Fruit fly (Drosophila melanogaster) S2 (cell line): Measurements from ENCODE around the gene Mis12.

Source experiments
- CG8478 ChIP-seq: fragments of >200 bp; optimal IDR thresholded peaks from 2 replicates; lab custom pipeline; 2018
- CTCF ChIP-seq, 2 experiments: fragments of >200 bp; optimal IDR thresholded peaks; 2 replicates each; lab custom pipeline; 2018

Mis12 gene

dm6 chr3L:6968961-6969814 is at the start of gene Mis12, which contains the start of gene CG9953:
Mis12 (minus strand) TSS chr3L:6969048.
CG9953 (plus strand) TSS chr3L:6969658.
- TF ChIP-seq CTCF (optimal IDR thresholded peaks at IDR 0.05; lab: Kevin White, UChicago) (no peak), CG8478 (lab: Kevin White, UChicago) (no peak)

DNA sequence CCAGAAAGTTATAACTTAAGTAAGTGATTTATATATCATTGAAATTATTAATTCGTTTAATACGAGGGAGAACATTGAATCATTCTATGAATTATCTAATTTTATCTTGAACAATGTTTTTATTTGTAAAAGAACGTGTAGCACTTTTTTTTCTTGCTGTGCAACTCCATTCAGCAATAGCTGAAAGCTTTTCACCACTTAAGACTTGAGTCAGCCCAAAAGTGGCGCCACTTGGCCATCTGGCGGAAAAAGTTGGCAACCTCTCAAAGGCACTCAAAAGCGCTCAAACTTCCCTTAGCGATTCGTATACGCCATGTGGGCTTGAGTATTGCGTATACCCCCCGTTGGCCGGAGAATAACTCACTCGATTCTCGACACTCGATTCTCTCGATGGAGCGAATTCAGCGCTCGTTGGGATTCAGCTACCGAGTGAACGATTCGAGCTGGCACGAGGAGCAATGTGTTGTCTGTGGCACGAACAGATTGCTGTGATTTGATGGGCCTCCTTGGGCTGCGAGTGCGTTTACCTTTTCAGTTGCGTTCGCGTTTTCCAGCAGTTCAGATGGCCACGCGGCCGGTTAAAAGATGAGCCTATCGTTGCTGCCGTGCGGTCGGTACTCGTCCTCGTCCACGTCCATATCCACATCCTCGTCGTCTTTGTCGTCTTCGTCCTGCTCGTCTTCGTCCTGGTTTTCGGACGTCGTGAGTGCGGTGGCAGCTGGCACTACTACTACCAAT is 44.9 kb upstream of the Mis12 start:
- TF ChIP-seq CTCF (optimal IDR thresholded peaks at IDR 0.05; lab: Kevin White, UChicago) (peak; percentile 30 to 48), CG8478 (lab: Kevin White, UChicago) (no peak)

- TF ChIP-seq CTCF (optimal IDR thresholded peaks at IDR 0.05; lab: Kevin White, UChicago) = no peak
- no peak for TF ChIP-seq CG8478 (lab: Kevin White, UChicago)
Observed at dm6 chr3L:7012271-7012670, 43.4 kb upstream of the Mis12 start.

dm6 chr3L:7009886-7010285 is 41.0 kb upstream of the Mis12 start:
- TF ChIP-seq CTCF (optimal IDR thresholded peaks at IDR 0.05; lab: Kevin White, UChicago) (no peak), CG8478 (lab: Kevin White, UChicago) (no peak)

- no peak for TF ChIP-seq CG8478 (lab: Kevin White, UChicago)
- TF ChIP-seq CTCF (optimal IDR thresholded peaks at IDR 0.05; lab: Kevin White, UChicago) = no peak
Observed at dm6 chr3L:7009411-7009810, 40.6 kb upstream of the Mis12 start.

dm6 chr3L:7008351-7008750 is 39.5 kb upstream of the Mis12 start:
- TF ChIP-seq CG8478 (lab: Kevin White, UChicago) = no peak

DNA sequence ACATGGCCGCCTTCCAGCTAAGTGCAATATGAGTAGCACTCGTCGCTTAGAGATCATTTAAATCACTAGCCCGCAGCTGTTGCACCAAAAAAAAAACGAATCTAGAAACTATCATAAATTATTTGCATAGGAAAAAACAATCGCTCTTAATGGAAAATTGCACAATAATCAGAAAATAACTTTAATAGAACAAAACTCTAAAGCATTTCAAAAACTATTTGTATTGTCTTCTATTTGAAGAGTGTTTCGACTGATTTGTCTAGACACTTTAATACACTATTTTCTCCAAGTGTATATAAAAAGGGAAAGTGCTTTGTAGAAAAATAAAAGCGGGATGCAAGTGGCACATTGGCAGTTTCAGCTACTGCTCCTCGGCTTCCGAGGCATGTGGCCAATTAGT is 37.6 kb upstream of the Mis12 start:
- TF ChIP-seq CG8478 (lab: Kevin White, UChicago) (no peak), CTCF (optimal IDR thresholded peaks at IDR 0.05; lab: Kevin White, UChicago) (no peak)

dm6 chr3L:7003132-7003531 is 34.3 kb upstream of the Mis12 start:
- TF ChIP-seq CG8478 (lab: Kevin White, UChicago) (no peak), CTCF (optimal IDR thresholded peaks at IDR 0.05; lab: Kevin White, UChicago) (no peak)

DNA sequence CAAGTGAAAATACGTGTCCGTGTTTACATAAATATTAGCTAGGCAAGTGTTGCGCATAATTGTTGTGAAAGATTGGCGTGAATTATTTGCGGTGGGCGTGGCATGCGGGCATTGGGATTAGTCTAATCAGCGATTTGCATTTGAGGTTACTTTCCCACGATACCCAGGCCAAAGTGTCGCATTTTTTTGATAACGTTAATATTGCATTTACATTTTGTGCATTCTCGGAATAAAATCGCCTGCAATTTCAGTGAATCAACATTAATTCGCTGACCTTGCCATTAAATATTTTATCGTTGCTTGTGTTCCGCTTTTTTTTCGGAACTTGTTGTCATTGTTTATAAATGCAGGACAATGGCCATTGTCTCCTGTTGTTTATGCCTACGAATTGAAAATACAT is 33.5 kb upstream of the Mis12 start:
- TF ChIP-seq CTCF (optimal IDR thresholded peaks at IDR 0.05; lab: Kevin White, UChicago) (no peak), CG8478 (lab: Kevin White, UChicago) (no peak)

- TF ChIP-seq CTCF (optimal IDR thresholded peaks at IDR 0.05; lab: Kevin White, UChicago) = no peak
- TF ChIP-seq CG8478 (lab: Kevin White, UChicago) = no peak
Observed at dm6 chr3L:7001855-7002254, 33.0 kb upstream of the Mis12 start.

- no peak for TF ChIP-seq CTCF (optimal IDR thresholded peaks at IDR 0.05; lab: Kevin White, UChicago)
- no peak for TF ChIP-seq CG8478 (lab: Kevin White, UChicago)
Observed at dm6 chr3L:6999993-7000392, 31.1 kb upstream of the Mis12 start.

DNA sequence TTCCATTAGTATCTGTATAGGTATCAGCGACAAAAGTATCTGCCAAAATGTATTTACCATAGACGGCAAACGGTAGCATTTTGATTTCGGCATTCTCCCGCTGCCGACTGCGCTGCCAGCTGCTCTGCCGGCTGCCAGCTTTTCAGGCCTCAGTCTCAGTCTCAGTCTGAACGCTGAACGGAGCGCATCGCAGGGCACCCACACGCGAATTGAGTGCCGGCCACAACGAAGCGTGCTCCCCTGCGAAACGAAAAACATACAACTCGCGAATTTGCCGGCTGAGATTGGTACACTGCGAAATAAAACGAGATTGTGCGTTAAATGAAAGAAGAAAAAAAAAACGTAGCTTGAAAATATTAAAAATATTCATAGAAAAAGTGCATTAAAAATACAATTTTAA is 29.8 kb upstream of the Mis12 start, which contains the start of gene Mp:
Mp (plus strand) TSS at position 152 of the 400 bp plus-strand sequence.
- no peak for TF ChIP-seq CTCF (optimal IDR thresholded peaks at IDR 0.05; lab: Kevin White, UChicago)
- no peak for TF ChIP-seq CG8478 (lab: Kevin White, UChicago)

- TF ChIP-seq CG8478 (lab: Kevin White, UChicago) (no peak), CTCF (optimal IDR thresholded peaks at IDR 0.05; lab: Kevin White, UChicago) (no peak)
Observed at dm6 chr3L:6997410-6997809, 28.6 kb upstream of the Mis12 start.

DNA sequence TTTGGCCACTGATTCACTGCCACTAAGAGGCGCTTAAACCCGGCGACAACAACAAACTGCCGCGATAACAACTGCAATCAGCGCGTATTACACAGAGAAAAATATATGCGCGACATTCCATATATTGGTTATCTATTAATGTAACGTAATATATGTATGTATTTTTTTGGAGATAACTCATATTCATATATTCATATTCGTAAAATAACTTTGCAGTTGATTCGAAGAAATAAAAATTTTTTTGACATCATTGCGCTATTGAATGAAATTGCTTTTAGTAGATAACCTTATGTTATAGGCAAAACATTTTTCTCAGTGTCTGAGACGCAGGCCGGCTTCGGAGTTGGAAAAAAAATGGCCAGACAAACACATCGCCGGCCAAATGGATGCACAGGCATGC is 28.1 kb upstream of the Mis12 start:
- TF ChIP-seq CG8478 (lab: Kevin White, UChicago) (no peak), CTCF (optimal IDR thresholded peaks at IDR 0.05; lab: Kevin White, UChicago) (no peak)

dm6 chr3L:6995364-6995749 is 26.5 kb upstream of the Mis12 start:
- TF ChIP-seq CG8478 (lab: Kevin White, UChicago) (no peak), CTCF (optimal IDR thresholded peaks at IDR 0.05; lab: Kevin White, UChicago) (peak; percentile 81 to 86)
